Worm (Caenorhabditis elegans) whole organism, L4 larva: ENCODE results near the gene agmo-1.
A peak's percentile ranks its signal among the peaks of the same experiment; 100 is the strongest.

Source experiments
- F37D6.2 ChIP-seq: sonication (generic microtip); optimal IDR thresholded peaks from 2 replicates; lab custom pipeline; 2016; ENCODE audit warnings: mild to moderate bottlenecking, missing genetic modification characterization, missing compliant biosample characterization
- R02D3.7 ChIP-seq: fragments of 150-350 bp; sonication (generic microtip); optimal IDR thresholded peaks from 3 replicates; lab custom pipeline; 2014; ENCODE audit warnings: missing biosample characterization, missing genetic modification characterization
- Y5F2A.4 ChIP-seq: fragments of 200-800 bp; sonication (Bioruptor generic); optimal IDR thresholded peaks from 2 replicates; lab custom pipeline; 2018; ENCODE audit warnings: mild to moderate bottlenecking, missing genetic modification characterization, missing compliant biosample characterization
- attf-4 ChIP-seq: sonication (generic microtip); optimal IDR thresholded peaks from 3 replicates; lab custom pipeline; 2017; ENCODE audit warnings: missing biosample characterization, missing genetic modification characterization
- ceh-20 ChIP-seq: fragments of 200-800 bp; sonication (Bioruptor generic); IDR thresholded peaks from 2 replicates; pipeline ENCODE4 v1.3.6; 2022; ENCODE audit warnings: missing genetic modification reagents, missing genetic modification characterization, missing compliant biosample characterization
- ceh-28 ChIP-seq: fragments of 150-350 bp; optimal IDR thresholded peaks from 2 replicates; lab custom pipeline; 2014; ENCODE audit warnings: missing biosample characterization, missing genetic modification reagents, missing genetic modification characterization
- ceh-62 ChIP-seq: sonication (generic microtip); optimal IDR thresholded peaks from 2 replicates; lab custom pipeline; 2017; ENCODE audit warnings: missing biosample characterization, missing genetic modification characterization
- daf-12 ChIP-seq: fragments of 150-350 bp; optimal IDR thresholded peaks from 2 replicates; lab custom pipeline; 2014; ENCODE audit warnings: missing biosample characterization, missing genetic modification reagents, missing genetic modification characterization
- daf-16 ChIP-seq, 3 experiments: sonication (generic microtip); optimal IDR thresholded peaks; 2 replicates each; lab custom pipeline; 2016 to 2017; ENCODE audit warnings: missing genetic modification characterization in 3 of 3, missing genetic modification reagents in 3 of 3, mild to moderate bottlenecking in 2 of 3, missing compliant biosample characterization in 2 of 3, missing biosample characterization in 1 of 3, moderate library complexity in 1 of 3
- dmd-9 ChIP-seq: fragments of 200-800 bp; sonication (Bioruptor generic); IDR thresholded peaks from 2 replicates; pipeline ENCODE4 v1.3.6; 2022; ENCODE audit warnings: missing genetic modification reagents, missing genetic modification characterization, missing compliant biosample characterization
- egl-27 ChIP-seq: sonication (generic microtip); optimal IDR thresholded peaks from 3 replicates; lab custom pipeline; 2017; ENCODE audit warnings: missing biosample characterization, missing genetic modification reagents, missing genetic modification characterization
- hlh-11 ChIP-seq: fragments of 200-800 bp; sonication (Bioruptor generic); optimal IDR thresholded peaks from 2 replicates; lab custom pipeline; 2018; ENCODE audit warnings: mild to moderate bottlenecking, missing genetic modification characterization, missing compliant biosample characterization
- hlh-30 ChIP-seq: sonication (generic microtip); optimal IDR thresholded peaks from 2 replicates; lab custom pipeline; 2017; ENCODE audit warnings: antibody characterized with exemption, mild to moderate bottlenecking, missing genetic modification characterization, missing compliant biosample characterization; ENCODE audit not compliant: insufficient read depth
- lin-1 ChIP-seq: fragments of 200-800 bp; sonication (Bioruptor generic); IDR thresholded peaks from 2 replicates; pipeline ENCODE4 v1.3.6; 2022; ENCODE audit warnings: missing genetic modification reagents, missing genetic modification characterization, missing compliant biosample characterization
- lsy-2 ChIP-seq, 2 experiments: fragments of 150-350 bp in 1 of 2; sonication (generic microtip) in 1 of 2; optimal IDR thresholded peaks; 2 replicates each; lab custom pipeline; 2014 to 2017; ENCODE audit warnings: missing biosample characterization in 2 of 2, missing genetic modification characterization in 2 of 2
- madf-9 ChIP-seq: fragments of 200-800 bp; sonication (Bioruptor generic); conservative IDR thresholded peaks from 2 replicates; pipeline ENCODE4 v1.3.6; 2022; ENCODE audit warnings: missing genetic modification reagents, missing genetic modification characterization, missing compliant biosample characterization
- mdl-1 ChIP-seq, 2 experiments: fragments of 150-350 bp in 1 of 2; sonication (generic microtip) in 1 of 2; optimal IDR thresholded peaks; 2 replicates each; lab custom pipeline; 2014 to 2017; ENCODE audit warnings: missing biosample characterization in 2 of 2, missing genetic modification characterization in 2 of 2
- mxl-3 ChIP-seq: fragments of 200-800 bp; sonication (Bioruptor generic); optimal IDR thresholded peaks from 2 replicates; lab custom pipeline; 2018; ENCODE audit warnings: mild to moderate bottlenecking, missing genetic modification characterization, missing compliant biosample characterization
- nhr-10 ChIP-seq: fragments of 150-350 bp; optimal IDR thresholded peaks from 2 replicates; lab custom pipeline; 2014; ENCODE audit warnings: missing biosample characterization, missing genetic modification characterization
- nhr-111 ChIP-seq: fragments of 200-800 bp; sonication (Bioruptor generic); optimal IDR thresholded peaks from 2 replicates; lab custom pipeline; 2018; ENCODE audit warnings: mild to moderate bottlenecking, missing genetic modification characterization, missing compliant biosample characterization
- nhr-237 ChIP-seq: sonication (generic microtip); optimal IDR thresholded peaks from 2 replicates; lab custom pipeline; 2017; ENCODE audit warnings: missing biosample characterization, missing genetic modification characterization
- nhr-25 ChIP-seq: sonication (generic microtip); optimal IDR thresholded peaks from 2 replicates; lab custom pipeline; 2017; ENCODE audit warnings: missing genetic modification characterization, mild to moderate bottlenecking, missing compliant biosample characterization, antibody characterized with exemption, moderate library complexity, borderline replicate concordance; ENCODE audit not compliant: insufficient read depth
- nhr-28 ChIP-seq: fragments of 150-350 bp; optimal IDR thresholded peaks from 2 replicates; lab custom pipeline; 2014; ENCODE audit warnings: missing biosample characterization, missing genetic modification characterization
- nhr-42 ChIP-seq: fragments of 200-800 bp; sonication (Bioruptor generic); IDR thresholded peaks from 2 replicates; pipeline ENCODE4 v1.3.6; 2022; ENCODE audit warnings: missing genetic modification characterization, missing compliant biosample characterization
- nhr-48 ChIP-seq: sonication (generic microtip); optimal IDR thresholded peaks from 2 replicates; lab custom pipeline; 2016; ENCODE audit warnings: mild to moderate bottlenecking, missing genetic modification characterization, missing compliant biosample characterization
- nhr-6 ChIP-seq: fragments of 150-350 bp; optimal IDR thresholded peaks from 2 replicates; lab custom pipeline; 2014; ENCODE audit warnings: missing biosample characterization, missing genetic modification characterization
- php-3 ChIP-seq: fragments of 200-800 bp; sonication (Bioruptor generic); IDR thresholded peaks from 2 replicates; pipeline ENCODE4 v1.3.6; 2022; ENCODE audit warnings: missing genetic modification reagents, missing genetic modification characterization, missing compliant biosample characterization
- pqm-1 ChIP-seq: sonication (generic microtip); optimal IDR thresholded peaks from 2 replicates; lab custom pipeline; 2017; ENCODE audit warnings: missing biosample characterization, missing genetic modification characterization
- sdz-12 ChIP-seq: fragments of 200-800 bp; sonication (Bioruptor generic); optimal IDR thresholded peaks from 2 replicates; lab custom pipeline; 2018; ENCODE audit warnings: mild to moderate bottlenecking, missing genetic modification characterization, missing compliant biosample characterization
- tag-97 ChIP-seq: fragments of 200-800 bp; sonication (Bioruptor generic); IDR thresholded peaks from 2 replicates; pipeline ENCODE4 v1.3.6; 2022; ENCODE audit warnings: missing genetic modification characterization, missing compliant biosample characterization
- unc-62 ChIP-seq, 3 experiments: fragments of 150-350 bp in 1 of 3; sonication (generic microtip); optimal IDR thresholded peaks in 2 of 3; peaks in 1 of 3; 1 replicate in 1 of 3; 2 replicates in 2 of 3; lab custom pipeline; 2014 to 2017; ENCODE audit warnings: missing biosample characterization in 3 of 3, missing genetic modification characterization in 3 of 3, missing genetic modification reagents in 3 of 3, missing genotype in 1 of 3
- vab-7 ChIP-seq: fragments of 200-800 bp; sonication (Bioruptor generic); IDR thresholded peaks from 2 replicates; pipeline ENCODE4 v1.3.6; 2022; ENCODE audit warnings: missing genetic modification reagents, missing genetic modification characterization, missing compliant biosample characterization
- zfp-3 ChIP-seq: fragments of 200-800 bp; sonication (Bioruptor generic); conservative IDR thresholded peaks from 2 replicates; pipeline ENCODE4 v1.3.6; 2022; ENCODE audit warnings: missing genetic modification reagents, missing genetic modification characterization, missing compliant biosample characterization
- ztf-7 ChIP-seq: fragments of 150-350 bp; optimal IDR thresholded peaks from 2 replicates; lab custom pipeline; 2014; ENCODE audit warnings: missing biosample characterization, missing genetic modification characterization

Gene agmo-1

ce11 chrIII:12806712-12807111, 8.3 kb upstream of the agmo-1 start, which contains the start of gene BE10.5:
TSS of gene BE10.5 (minus strand) at chrIII:12806812.
- TF ChIP-seq nhr-111 (GFP tag; lab: Kevin White, UChicago) (no peak), pqm-1 (tag; lab: Kevin White, UChicago) (no peak), Y5F2A.4 (GFP tag; lab: Kevin White, UChicago) (no peak), hlh-30 (tag; lab: Kevin White, UChicago) (no peak), lsy-2 (tag; optimal IDR thresholded peaks at IDR 0.05; lab: Kevin White, UChicago) (no peak), php-3 (GFP tag; lab: Robert Waterston, UW) (no peak), daf-12 (no peak), ceh-62 (tag; lab: Kevin White, UChicago) (no peak), nhr-25 (tag; lab: Kevin White, UChicago) (no peak), egl-27 (tag; lab: Kevin White, UChicago) (no peak), madf-9 (GFP tag; lab: Robert Waterston, UW) (no peak), ceh-20 (GFP tag; lab: Robert Waterston, UW) (no peak), zfp-3 (GFP tag; lab: Robert Waterston, UW) (no peak), F37D6.2 (no peak), attf-4 (no peak), unc-62 (GFP tag; optimal IDR thresholded peaks at IDR 0.05 in 1 of 2; lab: Kevin White, UChicago) (no peak), unc-62 (tag; optimal IDR thresholded peaks at IDR 0.05; lab: Kevin White, UChicago) (no peak), tag-97 (no peak), ztf-7 (no peak), sdz-12 (GFP tag; lab: Kevin White, UChicago) (no peak), vab-7 (GFP tag; lab: Robert Waterston, UW) (no peak)

DNA sequence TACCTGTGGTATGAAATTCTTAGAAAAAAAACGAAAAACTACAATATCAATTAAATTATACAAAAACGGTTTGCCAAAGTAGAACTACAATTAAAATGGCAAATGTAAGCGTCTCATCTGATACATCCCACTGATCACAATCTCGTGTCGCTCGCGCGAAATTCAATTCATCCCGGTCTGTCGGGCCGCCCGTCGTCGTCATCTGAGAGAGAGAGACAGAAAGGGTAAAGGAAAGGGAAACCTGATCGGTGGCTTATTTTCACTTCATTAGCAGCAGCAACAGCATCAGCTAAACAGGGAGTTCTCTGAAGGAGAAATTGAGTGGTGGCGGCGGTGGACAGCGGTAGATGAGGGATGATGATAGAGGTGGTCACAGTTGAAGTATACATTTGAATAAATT, 2.2 kb upstream of the agmo-1 start:
- TF ChIP-seq hlh-30 (tag; lab: Kevin White, UChicago) (peak; percentile 51), nhr-6 (tag; lab: Kevin White, UChicago) (no peak), mxl-3 (GFP tag; lab: Kevin White, UChicago) (peak; percentile 66), mdl-1 (tag; optimal IDR thresholded peaks at IDR 0.05; lab: Kevin White, UChicago) (peak in 1 of 2 experiments; percentile 23), lin-1 (GFP tag; lab: Robert Waterston, UW) (no peak), hlh-11 (tag; lab: Kevin White, UChicago) (peak; percentile 68), nhr-28 (peak; percentile 43)

DNA sequence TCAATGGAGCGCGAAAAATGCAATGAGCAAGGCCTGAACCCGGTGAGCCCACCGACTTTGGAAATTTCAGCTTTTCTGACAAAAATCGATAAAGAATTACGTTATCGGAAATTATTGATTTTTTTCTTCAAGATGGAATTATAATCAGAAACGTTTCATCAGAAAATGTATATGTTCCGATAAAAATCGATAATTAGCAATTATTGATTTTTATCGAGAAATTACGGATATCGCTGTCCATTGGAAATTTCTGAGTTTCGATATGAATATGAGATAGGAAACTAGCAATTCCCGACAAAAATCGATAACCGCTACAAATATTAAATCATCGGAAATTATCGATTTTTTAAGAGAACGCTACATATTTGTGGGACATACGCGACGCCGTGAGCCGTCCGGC, 4.2 kb downstream of the agmo-1 start:
- TF ChIP-seq ceh-28 (tag; lab: Kevin White, UChicago): peak; percentile 95
- TF ChIP-seq nhr-111 (GFP tag; lab: Kevin White, UChicago): no peak

DNA sequence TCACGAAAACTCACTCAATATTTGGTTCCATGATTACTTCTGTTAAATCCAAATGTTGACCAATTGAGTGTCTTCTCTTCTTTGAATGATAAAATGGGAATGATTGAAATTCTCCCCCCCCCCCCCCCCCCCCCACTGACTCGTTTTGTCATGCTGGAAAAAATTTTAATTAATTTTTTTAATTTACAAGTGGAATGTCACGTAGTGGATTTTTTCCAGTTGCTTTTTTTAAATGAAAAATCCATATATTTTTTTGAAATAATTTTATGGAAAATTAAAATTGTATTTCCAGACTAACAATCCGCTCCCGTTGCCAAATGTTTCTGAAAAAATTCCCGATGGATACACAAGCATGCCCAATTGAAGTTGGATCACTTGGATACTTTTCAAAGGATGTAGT, 8.9 kb downstream of the agmo-1 start, which contains the start of gene BE10.1:
TSS of gene BE10.1 (minus strand) at position 101 of the 400 bp plus-strand sequence.
- no peak for TF ChIP-seq dmd-9 (GFP tag; lab: Robert Waterston, UW)
- no peak for TF ChIP-seq nhr-237 (tag; lab: Kevin White, UChicago)
- no peak for TF ChIP-seq nhr-10 (tag; lab: Kevin White, UChicago)
- TF ChIP-seq nhr-25 (tag; lab: Kevin White, UChicago): no peak
- no peak for TF ChIP-seq nhr-42
- TF ChIP-seq nhr-48 (tag; lab: Kevin White, UChicago): no peak
- TF ChIP-seq daf-16 (GFP tag; optimal IDR thresholded peaks at IDR 0.05; lab: Kevin White, UChicago): no peak
- TF ChIP-seq daf-16 (tag; optimal IDR thresholded peaks at IDR 0.05; lab: Kevin White, UChicago): no peak
- TF ChIP-seq lsy-2 (tag; optimal IDR thresholded peaks at IDR 0.05; lab: Kevin White, UChicago): no peak
- no peak for TF ChIP-seq R02D3.7 (tag; lab: Kevin White, UChicago)
- no peak for TF ChIP-seq nhr-111 (GFP tag; lab: Kevin White, UChicago)
